Fruit fly (Drosophila melanogaster): ENCODE results near the gene CG43703.
A peak's percentile ranks its signal among the peaks of the same experiment; 100 is the strongest.

The CG43703 gene

dm6 chr2L:3789290-3790067, 24.2 kb downstream of the CG43703 start (continued):
- TF ChIP-seq Opbp (GFP tag; IDR thresholded peaks at IDR 0.05; ENCODE audit: partially characterized antibody) = no peak
- TF ChIP-seq CG11247 (GFP tag; IDR thresholded peaks at IDR 0.05) = 0 out of 2 replicates have a peak, but pooled peaks have one; percentile 40
- no peak for TF ChIP-seq prd (optimal IDR thresholded peaks at IDR 0.05)
- peak; percentile 88 for TF ChIP-seq prd (GFP tag; IDR thresholded peaks at IDR 0.05)
- no peak for TF ChIP-seq CG3163 (GFP tag; optimal IDR thresholded peaks at IDR 0.05)
- peak; percentile 85 for TF ChIP-seq unpg (GFP tag; optimal IDR thresholded peaks at IDR 0.05)
- TF ChIP-seq CG10959 (GFP tag; IDR thresholded peaks at IDR 0.05) = peak; percentile 42; the same call in 1 of the 2 replicates
- TF ChIP-seq CG17361 (GFP tag; IDR thresholded peaks at IDR 0.05) = peak; percentile 91
- TF ChIP-seq CG10654 (GFP tag; optimal IDR thresholded peaks at IDR 0.05) = peak; percentile 66
- TF ChIP-seq Sry-β (GFP tag; optimal IDR thresholded peaks at IDR 0.05) = peak; percentile 43
- TF ChIP-seq Aef1 (GFP tag; IDR thresholded peaks at IDR 0.05) = peak; percentile 56
- no peak for TF ChIP-seq Max (GFP tag; optimal IDR thresholded peaks at IDR 0.05)
- TF ChIP-seq CG14965 (GFP tag; optimal IDR thresholded peaks at IDR 0.05; ENCODE audit: borderline replicate concordance) = no peak
- peak in 1 of 2 experiments; percentile 17 for TF ChIP-seq eve (GFP tag; optimal IDR thresholded peaks at IDR 0.05)
- peak; percentile 53 for TF ChIP-seq abd-A (tag; optimal IDR thresholded peaks at IDR 0.05)
- TF ChIP-seq CG4707 (GFP tag; optimal IDR thresholded peaks at IDR 0.05) = peak; percentile 88
- TF ChIP-seq Bdp1 (GFP tag; optimal IDR thresholded peaks at IDR 0.05) = no peak
- TF ChIP-seq mam (GFP tag; optimal IDR thresholded peaks at IDR 0.05) = no peak
- peak; percentile 62 for TF ChIP-seq CG4360 (GFP tag; IDR thresholded peaks at IDR 0.05)
- peak; percentile 53 for TF ChIP-seq CG18764 (GFP tag; optimal IDR thresholded peaks at IDR 0.05)
- TF ChIP-seq sna (GFP tag; IDR thresholded peaks at IDR 0.05; ENCODE audit: partially characterized antibody) = no peak
- TF ChIP-seq CG3838 (GFP tag; optimal IDR thresholded peaks at IDR 0.05) = no peak
- TF ChIP-seq jumu (GFP tag; optimal IDR thresholded peaks at IDR 0.05) = no peak
- no peak for TF ChIP-seq CG10543 (GFP tag; optimal IDR thresholded peaks at IDR 0.05)
- TF ChIP-seq en (GFP tag; optimal IDR thresholded peaks at IDR 0.05) = no peak
- no peak for TF ChIP-seq Sin3A (optimal IDR thresholded peaks at IDR 0.05)
- peak; percentile 51 for TF ChIP-seq run (tag; optimal IDR thresholded peaks at IDR 0.05)
- TF ChIP-seq Oli (tag; optimal IDR thresholded peaks at IDR 0.05) = peak; percentile 83
- peak; percentile 91 for TF ChIP-seq HLH3B (GFP tag; IDR thresholded peaks at IDR 0.05)
- TF ChIP-seq CG7271 (tag; optimal IDR thresholded peaks at IDR 0.05) = peak; percentile 32
- TF ChIP-seq tgo (GFP tag; IDR thresholded peaks at IDR 0.05) = peak; percentile 82
- TF ChIP-seq CG6654 (GFP tag; optimal IDR thresholded peaks at IDR 0.05) = peak; percentile 42
- peak; percentile 32 for TF ChIP-seq MTF-1 (GFP tag; optimal IDR thresholded peaks at IDR 0.05; ENCODE audit: borderline replicate concordance)
- TF ChIP-seq az2 (GFP tag; optimal IDR thresholded peaks at IDR 0.05) = peak; percentile 86
- no peak for TF ChIP-seq shn (GFP tag; optimal IDR thresholded peaks at IDR 0.05)
- TF ChIP-seq CG4730 (GFP tag; IDR thresholded peaks at IDR 0.05) = peak; percentile 79
- TF ChIP-seq cg (GFP tag; optimal IDR thresholded peaks at IDR 0.05) = peak; percentile 53
- TF ChIP-seq hbn (GFP tag; IDR thresholded peaks at IDR 0.05; ENCODE audit: partially characterized antibody) = no peak
- peak; percentile 30; the same call in 1 of the 2 replicates for TF ChIP-seq CG3847 (GFP tag; IDR thresholded peaks at IDR 0.05)
- peak; percentile 11 for TF ChIP-seq CG17186 (GFP tag; optimal IDR thresholded peaks at IDR 0.05)
- peak; percentile 95 for TF ChIP-seq CG12391 (tag; optimal IDR thresholded peaks at IDR 0.05)
- TF ChIP-seq Hmx (GFP tag; optimal IDR thresholded peaks at IDR 0.05) = no peak
- TF ChIP-seq CG14050 (GFP tag; IDR thresholded peaks at IDR 0.05) = peak; percentile 63
- TF ChIP-seq gem (tag; optimal IDR thresholded peaks at IDR 0.05) = peak; percentile 96
- TF ChIP-seq row (GFP tag; IDR thresholded peaks at IDR 0.05) = peak; percentile 84
- peak; percentile 89 for TF ChIP-seq D19A (tag; optimal IDR thresholded peaks at IDR 0.05)
- peak; percentile 81 for TF ChIP-seq dysf (GFP tag; IDR thresholded peaks at IDR 0.05)
- TF ChIP-seq CG8765 (GFP tag; IDR thresholded peaks at IDR 0.05) = 0 out of 2 replicates have a peak, but pooled peaks have one; percentile 10
- TF ChIP-seq CG16779 (GFP tag; IDR thresholded peaks at IDR 0.05) = no peak
- peak; percentile 69 for TF ChIP-seq klu (GFP tag; IDR thresholded peaks at IDR 0.05)

Data from whole organism, embryonic.